Worm (Caenorhabditis elegans): ENCODE results near the gene sra-6.

- TF ChIP-seq ama-1 (optimal IDR thresholded peaks at IDR 0.05) (no peak), hlh-13 (GFP tag; optimal IDR thresholded peaks at IDR 0.05) (no peak), zip-5 (tag; optimal IDR thresholded peaks at IDR 0.05) (no peak), K02D7.2 (tag; optimal IDR thresholded peaks at IDR 0.05) (no peak), dmd-4 (tag; optimal IDR thresholded peaks at IDR 0.05; ENCODE audit: borderline replicate concordance) (no peak)
These were observed 10.3 kb upstream of the sra-6 start for ce11 chrII:9560895-9561294.
